Fruit fly (Drosophila melanogaster) whole organism, adult: Measurements from ENCODE around the gene CG6843.
A peak's percentile ranks its signal among the peaks of the same experiment; 100 is the strongest.

Experiments
- CG11617 ChIP-seq: fragments of 200-800 bp; sonication (Bioruptor generic); optimal IDR thresholded peaks from 2 replicates; lab custom pipeline; 2017; ENCODE audit warnings: mild to moderate bottlenecking, missing biosample characterization, missing genetic modification reagents, missing genetic modification characterization
- CG12768 ChIP-seq: fragments of 200-800 bp; sonication (Bioruptor generic); optimal IDR thresholded peaks from 2 replicates; lab custom pipeline; 2017; ENCODE audit warnings: missing biosample characterization, missing genetic modification characterization, mild to moderate bottlenecking, moderate library complexity, missing genetic modification reagents
- CG14711 ChIP-seq: fragments of 200-800 bp; sonication (Bioruptor generic); optimal IDR thresholded peaks from 2 replicates; lab custom pipeline; 2018; ENCODE audit warnings: missing biosample characterization, mild to moderate bottlenecking, missing genetic modification characterization, moderate library complexity
- CG1620 ChIP-seq: fragments of 200-800 bp; sonication (Bioruptor generic); optimal IDR thresholded peaks from 2 replicates; lab custom pipeline; 2016; ENCODE audit warnings: missing biosample characterization, missing genetic modification characterization
- CG33017 ChIP-seq: fragments of 200-800 bp; sonication (Bioruptor generic); optimal IDR thresholded peaks from 2 replicates; lab custom pipeline; 2018; ENCODE audit warnings: missing biosample characterization, mild to moderate bottlenecking, missing genetic modification characterization, moderate library complexity
- CG5204 ChIP-seq: fragments of 200-800 bp; sonication (Bioruptor generic); optimal IDR thresholded peaks from 2 replicates; lab custom pipeline; 2016; ENCODE audit warnings: missing biosample characterization, missing genetic modification characterization
- CG7045 ChIP-seq: fragments of 200-800 bp; sonication (Bioruptor generic); optimal IDR thresholded peaks from 2 replicates; lab custom pipeline; 2017; ENCODE audit warnings: missing biosample characterization, mild to moderate bottlenecking, missing genetic modification characterization
- CG7101 ChIP-seq: fragments of 200-800 bp; sonication (Bioruptor generic); optimal IDR thresholded peaks from 2 replicates; lab custom pipeline; 2018; ENCODE audit warnings: missing biosample characterization, mild to moderate bottlenecking, missing genetic modification characterization, moderate library complexity
- Clk ChIP-seq: fragments of 200-800 bp; sonication (Bioruptor generic); optimal IDR thresholded peaks from 2 replicates; lab custom pipeline; 2017; ENCODE audit warnings: missing biosample characterization, missing genetic modification characterization
- Crg-1 ChIP-seq: fragments of 200-800 bp; sonication (Bioruptor generic); optimal IDR thresholded peaks from 2 replicates; lab custom pipeline; 2016; ENCODE audit warnings: missing biosample characterization, missing genetic modification characterization
- Hr96 ChIP-seq: fragments of 200-800 bp; sonication (Bioruptor generic); optimal IDR thresholded peaks from 2 replicates; lab custom pipeline; 2016; ENCODE audit warnings: missing biosample characterization, missing genetic modification characterization
- Mnt ChIP-seq: fragments of 200-800 bp; sonication (Bioruptor generic); optimal IDR thresholded peaks from 2 replicates; lab custom pipeline; 2016; ENCODE audit warnings: missing biosample characterization, mild to moderate bottlenecking, missing genetic modification characterization
- bab1 ChIP-seq: fragments of 200-800 bp; sonication (Bioruptor generic); optimal IDR thresholded peaks from 3 replicates; lab custom pipeline; 2019; ENCODE audit warnings: missing biosample characterization, mild to moderate bottlenecking, missing genetic modification characterization, moderate library complexity
- cic ChIP-seq: fragments of 200-800 bp; sonication (Bioruptor generic); optimal IDR thresholded peaks from 2 replicates; lab custom pipeline; 2017; ENCODE audit warnings: missing biosample characterization, mild to moderate bottlenecking, missing genetic modification characterization, moderate library complexity
- cnc ChIP-seq, 2 experiments: fragments of >200 bp; optimal IDR thresholded peaks; 2 replicates each; lab custom pipeline; 2017
- kay ChIP-seq: fragments of 200-800 bp; sonication (Bioruptor generic); peaks from one replicate; lab custom pipeline; 2016; ENCODE audit warnings: missing biosample characterization, missing genetic modification characterization, borderline replicate concordance
- ovo ChIP-seq: fragments of 200-800 bp; sonication (Bioruptor generic); optimal IDR thresholded peaks from 2 replicates; lab custom pipeline; 2016; ENCODE audit warnings: missing biosample characterization, missing genetic modification characterization
- pad ChIP-seq: fragments of 200-800 bp; sonication (Bioruptor generic); optimal IDR thresholded peaks from 3 replicates; lab custom pipeline; 2017; ENCODE audit warnings: missing biosample characterization, missing genetic modification characterization, mild to moderate bottlenecking, moderate library complexity, missing genetic modification reagents
- tj ChIP-seq: fragments of 200-800 bp; sonication (Bioruptor generic); optimal IDR thresholded peaks from 3 replicates; lab custom pipeline; 2017; ENCODE audit warnings: missing biosample characterization, mild to moderate bottlenecking, missing genetic modification characterization, moderate library complexity
- toe ChIP-seq: fragments of 200-800 bp; sonication (Bioruptor generic); optimal IDR thresholded peaks from 2 replicates; lab custom pipeline; 2016; ENCODE audit warnings: missing biosample characterization, missing genetic modification characterization

CG6843 gene

dm6 chr3L:18865447-18866367 lies 35.7 kb upstream of the CG6843 start, which contains the start of gene CG14074:
CG14074 (plus strand) TSS chr3L:18866225.
- TF ChIP-seq Clk (GFP tag; lab: Kevin White, UChicago) = no peak
- no peak for TF ChIP-seq CG12768 (GFP tag; lab: Kevin White, UChicago)
- no peak for TF ChIP-seq Crg-1 (GFP tag; lab: Kevin White, UChicago)
- TF ChIP-seq CG33017 (tag; lab: Kevin White, UChicago) = no peak

dm6 chr3L:18867521-18867920 lies 33.9 kb upstream of the CG6843 start, which contains the start of gene Dysb:
Dysb (plus strand) TSS chr3L:18867771.
- TF ChIP-seq CG1620 (GFP tag; lab: Kevin White, UChicago) (peak; percentile 34), Clk (GFP tag; lab: Kevin White, UChicago) (peak; percentile 11), Mnt (peak; percentile 64), CG7045 (GFP tag; lab: Kevin White, UChicago) (peak; percentile 83), tj (GFP tag; lab: Kevin White, UChicago) (peak; percentile 62), pad (peak; percentile 53), CG11617 (GFP tag; lab: Kevin White, UChicago) (peak; percentile 87), ovo (peak; percentile 51), bab1 (GFP tag; lab: Kevin White, UChicago) (peak; percentile 88), kay (GFP tag; lab: Kevin White, UChicago) (no peak), CG12768 (GFP tag; lab: Kevin White, UChicago) (peak; percentile 84), cic (GFP tag; lab: Kevin White, UChicago) (peak; percentile 52), toe (GFP tag; lab: Kevin White, UChicago) (peak; percentile 5), CG14711 (peak; percentile 80), CG7101 (tag; lab: Kevin White, UChicago) (peak; percentile 87), Crg-1 (GFP tag; lab: Kevin White, UChicago) (no peak), cnc (optimal IDR thresholded peaks at IDR 0.05; lab: Kevin White, UChicago) (no peak), CG33017 (tag; lab: Kevin White, UChicago) (peak; percentile 87), Hr96 (GFP tag; lab: Kevin White, UChicago) (peak; percentile 13), CG5204 (GFP tag; lab: Kevin White, UChicago) (peak; percentile 71)

DNA sequence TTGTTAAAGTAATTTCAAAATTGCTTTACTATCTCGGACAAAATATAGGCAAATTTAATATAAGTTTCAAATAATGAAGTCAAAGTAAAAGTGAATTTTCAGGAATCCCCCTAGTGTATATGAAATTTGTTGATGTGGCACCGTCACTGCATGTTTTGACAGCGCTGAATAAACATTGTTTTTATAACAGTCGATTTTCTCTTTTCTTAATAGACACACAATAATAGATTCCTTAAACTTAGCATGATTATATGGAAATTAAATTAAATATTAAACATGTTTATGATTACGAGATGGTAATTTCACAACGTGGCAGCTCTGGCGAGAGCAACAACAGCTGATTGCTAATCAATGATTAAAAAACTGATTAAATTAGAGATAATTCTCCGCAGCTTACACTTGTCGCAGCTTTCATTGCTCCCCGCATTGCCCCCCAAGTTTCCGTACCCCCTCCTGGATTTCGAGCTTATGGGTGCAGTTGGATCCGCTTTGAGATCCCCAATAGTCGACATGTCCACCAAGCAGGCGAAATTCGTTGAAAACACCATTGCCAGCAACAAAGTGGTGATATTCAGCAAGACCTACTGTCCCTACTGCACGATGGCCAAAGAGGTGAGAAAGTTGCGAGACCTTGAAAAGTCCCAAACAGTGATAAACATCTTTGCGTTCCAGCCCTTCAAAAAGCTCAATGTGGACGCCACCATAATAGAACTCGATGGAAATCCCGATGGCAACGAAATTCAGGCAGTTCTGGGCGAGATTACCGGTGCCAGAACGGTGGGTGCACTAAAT lies 32.2 kb upstream of the CG6843 start, which contains the start of gene Grx1:
Gene Grx1, plus strand, starts transcription at position 196 of the 792 bp plus-strand sequence.
- TF ChIP-seq CG7045 (GFP tag; lab: Kevin White, UChicago) (peak; percentile 72), cic (GFP tag; lab: Kevin White, UChicago) (peak; percentile 63), pad (peak; percentile 19), Mnt (peak; percentile 63), Crg-1 (GFP tag; lab: Kevin White, UChicago) (peak; percentile 53), bab1 (GFP tag; lab: Kevin White, UChicago) (peak; percentile 67), tj (GFP tag; lab: Kevin White, UChicago) (peak; percentile 56), Clk (GFP tag; lab: Kevin White, UChicago) (peak; percentile 30), CG11617 (GFP tag; lab: Kevin White, UChicago) (peak; percentile 83), CG7101 (tag; lab: Kevin White, UChicago) (peak; percentile 77), CG33017 (tag; lab: Kevin White, UChicago) (peak; percentile 37), ovo (no peak), toe (GFP tag; lab: Kevin White, UChicago) (peak; percentile 75), CG5204 (GFP tag; lab: Kevin White, UChicago) (peak; percentile 80), Hr96 (GFP tag; lab: Kevin White, UChicago) (peak; percentile 60), CG1620 (GFP tag; lab: Kevin White, UChicago) (peak; percentile 46), CG12768 (GFP tag; lab: Kevin White, UChicago) (peak; percentile 31), kay (GFP tag; lab: Kevin White, UChicago) (no peak), cnc (optimal IDR thresholded peaks at IDR 0.05; lab: Kevin White, UChicago) (no peak), CG14711 (peak; percentile 84)

dm6 chr3L:18870027-18870426 lies 31.4 kb upstream of the CG6843 start, which contains the start of gene Blos3:
Blos3 (plus strand) TSS chr3L:18870224.
- TF ChIP-seq ovo (no peak), Crg-1 (GFP tag; lab: Kevin White, UChicago) (no peak), CG7045 (GFP tag; lab: Kevin White, UChicago) (peak; percentile 24), CG12768 (GFP tag; lab: Kevin White, UChicago) (peak; percentile 3), pad (no peak), Mnt (peak; percentile 23), CG7101 (tag; lab: Kevin White, UChicago) (peak; percentile 62), toe (GFP tag; lab: Kevin White, UChicago) (peak; percentile 43), cic (GFP tag; lab: Kevin White, UChicago) (no peak), cnc (optimal IDR thresholded peaks at IDR 0.05; lab: Kevin White, UChicago) (no peak), kay (GFP tag; lab: Kevin White, UChicago) (no peak), Clk (GFP tag; lab: Kevin White, UChicago) (peak; percentile 19), Hr96 (GFP tag; lab: Kevin White, UChicago) (no peak), CG14711 (peak; percentile 54), CG11617 (GFP tag; lab: Kevin White, UChicago) (peak; percentile 45), CG5204 (GFP tag; lab: Kevin White, UChicago) (no peak), CG33017 (tag; lab: Kevin White, UChicago) (peak; percentile 47), bab1 (GFP tag; lab: Kevin White, UChicago) (peak; percentile 52), tj (GFP tag; lab: Kevin White, UChicago) (peak; percentile 22), CG1620 (GFP tag; lab: Kevin White, UChicago) (peak; percentile 34)
